Worm (Caenorhabditis elegans): ENCODE results near the gene sre-51.

ce11 chrII:12303142-12303541 lies 8.5 kb upstream of the sre-51 start, which contains the start of gene sre-50:
- TF ChIP-seq snpc-4 (GFP tag; optimal IDR thresholded peaks at IDR 0.05) = no peak
- TF ChIP-seq snpc-4 (tag; optimal IDR thresholded peaks at IDR 0.05) = no peak
- TF ChIP-seq ama-1 (optimal IDR thresholded peaks at IDR 0.05) = no peak
- TF ChIP-seq ama-1 (GFP tag; optimal IDR thresholded peaks at IDR 0.05) = no peak
- TF ChIP-seq ets-4 (GFP tag; optimal IDR thresholded peaks at IDR 0.05) = no peak
- no peak for TF ChIP-seq pha-4 (tag; optimal IDR thresholded peaks at IDR 0.05)
- TF ChIP-seq F52B5.7 (tag; optimal IDR thresholded peaks at IDR 0.05) = no peak
- no peak for TF ChIP-seq ceh-91 (GFP tag; IDR thresholded peaks at IDR 0.05)
- TF ChIP-seq dpl-1 (GFP tag; optimal IDR thresholded peaks at IDR 0.05) = no peak
- no peak for TF ChIP-seq K12H6.12 (tag; optimal IDR thresholded peaks at IDR 0.05)

Measured in whole organism, young adult.